Worm (Caenorhabditis elegans): ENCODE data around the gene dop-5.

Gene dop-5

ce11 chrV:11341913-11342312 lies 24.1 kb downstream of the dop-5 start, which contains the start of gene T02E9.5:
Gene T02E9.5 (plus strand): TSS chrV:11342233.
- TF ChIP-seq flt-1 (GFP tag; IDR thresholded peaks at IDR 0.05) (no peak), T22C8.4 (GFP tag; IDR thresholded peaks at IDR 0.05) (no peak), ztf-29 (GFP tag; IDR thresholded peaks at IDR 0.05) (no peak), med-1 (GFP tag; optimal IDR thresholded peaks at IDR 0.05; ENCODE audit: insufficient read depth) (no peak), ztf-23 (GFP tag; IDR thresholded peaks at IDR 0.05) (no peak), klf-2 (GFP tag; conservative IDR thresholded peaks at IDR 0.05) (no peak), cog-1 (tag; optimal IDR thresholded peaks at IDR 0.05) (no peak), ref-1 (GFP tag; conservative IDR thresholded peaks at IDR 0.05) (no peak), tab-1 (GFP tag; IDR thresholded peaks at IDR 0.05) (no peak)

DNA sequence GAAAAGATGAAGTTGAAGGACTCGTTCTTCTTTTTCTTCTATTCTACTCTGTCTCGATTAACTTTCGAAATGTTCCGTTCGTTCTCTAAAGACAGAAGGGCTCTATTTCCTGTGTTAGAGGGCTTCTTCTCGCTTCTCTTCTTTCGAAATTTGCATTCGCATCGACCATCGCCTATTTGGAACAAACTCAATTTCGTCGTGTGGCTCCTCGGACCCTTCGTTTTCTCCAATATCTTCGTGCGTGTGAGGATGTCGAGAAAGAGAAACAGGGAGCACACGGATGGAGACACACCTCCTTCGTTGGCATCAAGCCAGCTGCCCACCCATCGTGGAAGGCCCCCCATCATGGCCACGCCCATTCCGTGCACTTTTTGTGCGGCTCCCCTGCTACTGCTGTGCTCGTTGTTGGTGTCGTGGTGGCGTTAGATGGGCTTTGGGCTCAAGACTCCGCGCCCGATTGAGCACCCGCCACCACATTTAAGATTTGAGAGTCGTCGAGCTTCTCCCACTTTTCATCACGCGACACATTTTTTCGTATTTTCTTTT lies 24.8 kb downstream of the dop-5 start:
- no peak for TF ChIP-seq ztf-23 (GFP tag; IDR thresholded peaks at IDR 0.05)
- TF ChIP-seq med-1 (GFP tag; optimal IDR thresholded peaks at IDR 0.05; ENCODE audit: insufficient read depth): no peak
- TF ChIP-seq cog-1 (tag; optimal IDR thresholded peaks at IDR 0.05): no peak
- peak; percentile 62; the same call in 1 of the 2 replicates for TF ChIP-seq klf-2 (GFP tag; conservative IDR thresholded peaks at IDR 0.05)

DNA sequence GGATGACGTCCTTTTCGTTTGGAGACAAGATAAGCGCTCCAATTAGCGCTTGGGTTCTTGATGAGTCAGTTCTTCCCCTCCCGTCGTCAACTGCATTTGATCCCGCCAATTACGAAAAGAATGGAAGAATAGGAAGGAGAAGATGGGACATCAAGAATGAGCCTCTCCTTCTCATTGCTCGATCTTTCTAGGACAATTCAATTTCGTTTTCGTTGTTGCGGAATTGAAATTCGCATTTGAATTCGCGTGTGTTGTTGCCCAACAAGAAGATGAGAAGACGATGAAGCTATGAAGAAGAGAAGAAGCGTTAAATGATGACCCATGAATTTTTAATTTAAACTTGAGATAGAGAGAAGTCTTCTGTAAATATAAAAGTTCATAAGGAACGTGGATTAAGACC lies 29.2 kb downstream of the dop-5 start:
- TF ChIP-seq cog-1 (tag; optimal IDR thresholded peaks at IDR 0.05) (no peak), med-1 (GFP tag; optimal IDR thresholded peaks at IDR 0.05; ENCODE audit: insufficient read depth) (no peak), klf-2 (GFP tag; conservative IDR thresholded peaks at IDR 0.05) (no peak), ztf-29 (GFP tag; IDR thresholded peaks at IDR 0.05) (no peak), ref-1 (GFP tag; conservative IDR thresholded peaks at IDR 0.05) (no peak), ztf-23 (GFP tag; IDR thresholded peaks at IDR 0.05) (no peak), T22C8.4 (GFP tag; IDR thresholded peaks at IDR 0.05) (no peak), tab-1 (GFP tag; IDR thresholded peaks at IDR 0.05) (no peak), flt-1 (GFP tag; IDR thresholded peaks at IDR 0.05) (no peak)

- TF ChIP-seq cog-1 (tag; optimal IDR thresholded peaks at IDR 0.05) (no peak), ztf-29 (GFP tag; IDR thresholded peaks at IDR 0.05) (no peak), ref-1 (GFP tag; conservative IDR thresholded peaks at IDR 0.05) (no peak)
Measured at ce11 chrV:11335757-11336418, 30.1 kb downstream of the dop-5 start.

DNA sequence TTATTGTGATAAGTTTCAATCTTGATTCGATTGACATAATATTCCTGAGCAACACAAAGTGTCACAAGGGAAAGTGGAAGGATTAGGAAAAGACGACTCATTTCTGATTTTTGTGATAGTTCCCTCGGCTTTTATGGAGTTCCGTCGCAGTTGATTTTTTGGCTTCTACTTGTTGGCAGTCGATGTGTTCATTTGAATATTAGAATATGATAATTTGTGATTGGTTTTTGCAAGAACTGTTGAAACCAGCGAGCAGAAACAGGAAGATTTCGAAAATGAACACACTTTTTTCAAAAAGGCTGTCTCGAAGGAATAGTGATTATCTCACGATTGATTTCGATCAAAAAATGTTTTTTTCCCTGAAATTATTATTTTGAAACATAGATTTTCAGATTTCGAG lies 31.8 kb downstream of the dop-5 start, which contains the start of gene T02E9.6:
T02E9.6 (minus strand) TSS at position 101 of the 400 bp plus-strand sequence.
- TF ChIP-seq cog-1 (tag; optimal IDR thresholded peaks at IDR 0.05) (no peak), klf-2 (GFP tag; conservative IDR thresholded peaks at IDR 0.05) (no peak), tab-1 (GFP tag; IDR thresholded peaks at IDR 0.05) (no peak), flt-1 (GFP tag; IDR thresholded peaks at IDR 0.05) (no peak), ztf-29 (GFP tag; IDR thresholded peaks at IDR 0.05) (no peak), ref-1 (GFP tag; conservative IDR thresholded peaks at IDR 0.05) (no peak), med-1 (GFP tag; optimal IDR thresholded peaks at IDR 0.05; ENCODE audit: insufficient read depth) (no peak), T22C8.4 (GFP tag; IDR thresholded peaks at IDR 0.05) (no peak), ztf-23 (GFP tag; IDR thresholded peaks at IDR 0.05) (no peak)

- TF ChIP-seq ztf-29 (GFP tag; IDR thresholded peaks at IDR 0.05): 0 out of 2 replicates have a peak, but pooled peaks have one; percentile 41
- TF ChIP-seq T22C8.4 (GFP tag; IDR thresholded peaks at IDR 0.05): peak; percentile 26; the same call in 1 of the 2 replicates
Measured at ce11 chrV:11331811-11332210, 34.2 kb downstream of the dop-5 start.

DNA sequence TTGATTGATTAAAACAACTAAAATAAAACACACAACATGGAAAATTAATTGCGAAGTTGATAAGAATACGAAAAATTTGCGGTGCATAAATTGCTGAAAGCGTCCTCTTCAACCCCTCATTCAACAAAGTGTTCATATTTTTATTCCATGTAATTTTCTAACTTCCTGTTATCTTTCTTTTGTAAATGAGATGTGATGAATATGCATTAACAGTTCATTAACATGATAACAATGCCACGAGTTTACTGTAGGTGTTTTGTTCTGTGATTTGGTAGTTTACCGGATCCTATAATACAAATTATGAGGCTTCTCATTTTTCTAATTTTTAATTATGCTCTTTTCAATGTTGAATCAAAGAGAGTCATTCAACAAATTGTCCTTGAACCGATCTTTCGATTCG lies 36.9 kb downstream of the dop-5 start, which contains the start of gene F47G9.6:
F47G9.6 (plus strand) TSS at position 301 of the 400 bp plus-strand sequence.
- TF ChIP-seq klf-2 (GFP tag; conservative IDR thresholded peaks at IDR 0.05) (no peak), cog-1 (tag; optimal IDR thresholded peaks at IDR 0.05) (no peak), med-1 (GFP tag; optimal IDR thresholded peaks at IDR 0.05; ENCODE audit: insufficient read depth) (no peak), flt-1 (GFP tag; IDR thresholded peaks at IDR 0.05) (no peak), ztf-29 (GFP tag; IDR thresholded peaks at IDR 0.05) (no peak), ref-1 (GFP tag; conservative IDR thresholded peaks at IDR 0.05) (no peak), tab-1 (GFP tag; IDR thresholded peaks at IDR 0.05) (no peak), ztf-23 (GFP tag; IDR thresholded peaks at IDR 0.05) (no peak), T22C8.4 (GFP tag; IDR thresholded peaks at IDR 0.05) (no peak)

ce11 chrV:11326914-11327367 lies 39.1 kb downstream of the dop-5 start, which contains the start of gene tmed-10:
Gene tmed-10 (minus strand): TSS chrV:11326964.
- TF ChIP-seq flt-1 (GFP tag; IDR thresholded peaks at IDR 0.05) (peak; percentile 55; the same call in 1 of the 2 replicates), med-1 (GFP tag; optimal IDR thresholded peaks at IDR 0.05; ENCODE audit: insufficient read depth) (no peak), ztf-23 (GFP tag; IDR thresholded peaks at IDR 0.05) (peak; percentile 63; the same call in 1 of the 2 replicates), cog-1 (tag; optimal IDR thresholded peaks at IDR 0.05) (no peak), klf-2 (GFP tag; conservative IDR thresholded peaks at IDR 0.05) (no peak), T22C8.4 (GFP tag; IDR thresholded peaks at IDR 0.05) (0 out of 2 replicates have a peak, but pooled peaks have one; percentile 25)

DNA sequence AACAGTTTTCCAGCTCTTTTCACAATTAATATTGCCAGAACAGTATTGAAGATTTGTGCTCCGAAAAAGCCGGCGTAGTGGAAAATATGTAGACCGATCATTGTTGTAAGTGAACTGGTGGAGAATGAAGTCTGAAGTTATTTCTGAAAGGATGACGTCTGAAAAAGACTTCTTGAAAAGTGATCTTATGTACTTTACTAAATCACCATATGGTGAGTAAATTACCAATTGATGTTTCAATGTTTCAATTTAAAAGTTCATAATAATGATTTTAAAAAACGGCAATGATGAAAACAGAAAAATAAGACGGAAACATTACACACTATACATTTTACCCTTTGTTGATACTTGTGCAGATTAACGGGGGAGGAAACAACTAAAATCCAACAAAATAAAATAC lies 42.3 kb downstream of the dop-5 start, which contains the start of gene str-141:
str-141 (minus strand) TSS at position 101 of the 400 bp plus-strand sequence.
- TF ChIP-seq ztf-23 (GFP tag; IDR thresholded peaks at IDR 0.05): no peak
- TF ChIP-seq tab-1 (GFP tag; IDR thresholded peaks at IDR 0.05): no peak
- TF ChIP-seq med-1 (GFP tag; optimal IDR thresholded peaks at IDR 0.05; ENCODE audit: insufficient read depth): no peak
- TF ChIP-seq T22C8.4 (GFP tag; IDR thresholded peaks at IDR 0.05): no peak
- TF ChIP-seq cog-1 (tag; optimal IDR thresholded peaks at IDR 0.05): no peak

- TF ChIP-seq klf-2 (GFP tag; conservative IDR thresholded peaks at IDR 0.05): no peak
- no peak for TF ChIP-seq ztf-23 (GFP tag; IDR thresholded peaks at IDR 0.05)
- TF ChIP-seq cog-1 (tag; optimal IDR thresholded peaks at IDR 0.05): no peak
- TF ChIP-seq ztf-29 (GFP tag; IDR thresholded peaks at IDR 0.05): no peak
- TF ChIP-seq tab-1 (GFP tag; IDR thresholded peaks at IDR 0.05): no peak
- no peak for TF ChIP-seq flt-1 (GFP tag; IDR thresholded peaks at IDR 0.05)
- TF ChIP-seq ref-1 (GFP tag; conservative IDR thresholded peaks at IDR 0.05): no peak
- TF ChIP-seq med-1 (GFP tag; optimal IDR thresholded peaks at IDR 0.05; ENCODE audit: insufficient read depth): no peak
- TF ChIP-seq T22C8.4 (GFP tag; IDR thresholded peaks at IDR 0.05): no peak
Measured at ce11 chrV:11321719-11322118, 44.3 kb downstream of the dop-5 start, which contains the start of gene F47G9.4. Gene F47G9.4 (minus strand): TSS chrV:11321816.
